Worm (Caenorhabditis elegans): ENCODE measurements around the gene srh-82.

The srh-82 gene

DNA sequence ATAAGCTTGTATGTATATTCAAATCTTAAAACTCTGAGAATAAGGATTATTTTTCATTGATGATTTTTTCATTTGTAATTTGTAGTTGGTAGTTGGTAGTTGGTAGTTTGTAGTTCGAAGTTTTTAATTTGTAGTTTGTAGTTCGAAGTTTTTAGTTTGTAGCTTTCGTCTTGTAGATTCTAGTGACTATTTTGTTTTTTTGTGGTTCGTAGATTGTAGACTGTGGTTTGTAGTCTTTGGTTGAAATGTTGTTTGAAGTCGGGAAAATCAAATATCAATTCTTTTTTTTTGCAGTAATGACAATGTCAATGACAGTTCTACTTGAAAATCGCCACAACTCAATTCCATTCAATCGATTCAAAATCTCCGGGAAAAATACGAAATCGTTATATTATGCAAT, 800 bp downstream of the srh-82 start:
- TF ChIP-seq Y53G8AR.9 (GFP tag; conservative IDR thresholded peaks at IDR 0.05) (no peak), mel-28 (tag; optimal IDR thresholded peaks at IDR 0.05; ENCODE audit: borderline replicate concordance) (no peak), athp-1 (tag; optimal IDR thresholded peaks at IDR 0.05) (no peak), T26A5.8 (tag; optimal IDR thresholded peaks at IDR 0.05) (no peak), zfh-2 (GFP tag; conservative IDR thresholded peaks at IDR 0.05) (no peak), xnd-1 (tag; optimal IDR thresholded peaks at IDR 0.05) (no peak), ztf-22 (GFP tag; optimal IDR thresholded peaks at IDR 0.05) (no peak), repo-1 (tag; optimal IDR thresholded peaks at IDR 0.05) (no peak), nhr-90 (tag; optimal IDR thresholded peaks at IDR 0.05) (no peak), cebp-1 (GFP tag; IDR thresholded peaks at IDR 0.05) (no peak), cebp-1 (tag; optimal IDR thresholded peaks at IDR 0.05) (no peak)

DNA sequence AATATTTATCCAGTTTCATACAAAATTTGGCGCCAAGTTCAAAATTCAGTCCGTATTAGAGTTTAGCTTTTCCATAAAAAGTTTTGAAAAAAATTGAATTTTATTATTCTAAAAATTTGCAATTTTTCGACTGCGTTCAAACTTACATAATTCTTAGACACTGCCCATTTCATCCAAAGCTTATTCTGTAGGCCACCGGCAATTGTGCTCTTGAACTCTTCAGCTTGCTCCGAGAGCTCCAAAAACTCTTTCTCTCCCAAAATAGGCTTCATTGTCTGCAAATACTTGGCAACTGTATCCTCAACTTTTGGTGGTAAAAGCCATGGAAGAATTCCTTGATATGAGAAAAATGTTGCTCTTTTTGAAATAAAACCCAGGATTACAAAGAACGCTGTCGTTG, 5.2 kb downstream of the srh-82 start:
- no peak for TF ChIP-seq madf-8 (GFP tag; conservative IDR thresholded peaks at IDR 0.05)
- TF ChIP-seq Y95B8A.8 (GFP tag; IDR thresholded peaks at IDR 0.05), result no peak
- TF ChIP-seq B0261.1 (tag; optimal IDR thresholded peaks at IDR 0.05), result no peak
- no peak for TF ChIP-seq ceh-79 (tag; optimal IDR thresholded peaks at IDR 0.05)
- no peak for TF ChIP-seq ztf-6 (GFP tag; IDR thresholded peaks at IDR 0.05)
- TF ChIP-seq nhr-27 (tag; optimal IDR thresholded peaks at IDR 0.05), result no peak
- TF ChIP-seq nhr-80 (tag; optimal IDR thresholded peaks at IDR 0.05), result no peak
- no peak for TF ChIP-seq F55B11.4 (tag; optimal IDR thresholded peaks at IDR 0.05; ENCODE audit: borderline replicate concordance, insufficient read depth)
- TF ChIP-seq nhr-179 (tag; optimal IDR thresholded peaks at IDR 0.05), result no peak
- no peak for TF ChIP-seq lin-40 (tag; optimal IDR thresholded peaks at IDR 0.05)
- TF ChIP-seq sdz-38 (tag; optimal IDR thresholded peaks at IDR 0.05), result no peak
- no peak for TF ChIP-seq hmg-20 (GFP tag; IDR thresholded peaks at IDR 0.05)
- no peak for TF ChIP-seq egl-44 (GFP tag; IDR thresholded peaks at IDR 0.05)
- no peak for TF ChIP-seq sptf-2 (GFP tag; optimal IDR thresholded peaks at IDR 0.05)
- no peak for TF ChIP-seq hrde-1 (tag; optimal IDR thresholded peaks at IDR 0.05; ENCODE audit: borderline replicate concordance)
- TF ChIP-seq F22D6.2 (tag; optimal IDR thresholded peaks at IDR 0.05), result no peak

- TF ChIP-seq nhr-80 (tag; optimal IDR thresholded peaks at IDR 0.05) (peak; percentile 73), snpc-4 (GFP tag; optimal IDR thresholded peaks at IDR 0.05) (no peak), snpc-4 (tag; optimal IDR thresholded peaks at IDR 0.05) (no peak), hmg-20 (GFP tag; IDR thresholded peaks at IDR 0.05) (no peak), F49E8.2 (tag; optimal IDR thresholded peaks at IDR 0.05; ENCODE audit: insufficient read depth) (no peak)
Measured at ce11 chrV:151310-151709, 6.4 kb downstream of the srh-82 start, which contains the start of gene W03F9.4. Gene W03F9.4, minus strand, starts transcription at chrV:151388.

- peak; percentile 62; the same call in 1 of the 2 replicates for TF ChIP-seq egrh-3 (GFP tag; IDR thresholded peaks at IDR 0.05)
- peak; percentile 87 for TF ChIP-seq zfh-2 (GFP tag; conservative IDR thresholded peaks at IDR 0.05)
- no peak for TF ChIP-seq hlh-12 (tag; optimal IDR thresholded peaks at IDR 0.05)
Measured at ce11 chrV:152156-152555, 7.3 kb downstream of the srh-82 start.

DNA sequence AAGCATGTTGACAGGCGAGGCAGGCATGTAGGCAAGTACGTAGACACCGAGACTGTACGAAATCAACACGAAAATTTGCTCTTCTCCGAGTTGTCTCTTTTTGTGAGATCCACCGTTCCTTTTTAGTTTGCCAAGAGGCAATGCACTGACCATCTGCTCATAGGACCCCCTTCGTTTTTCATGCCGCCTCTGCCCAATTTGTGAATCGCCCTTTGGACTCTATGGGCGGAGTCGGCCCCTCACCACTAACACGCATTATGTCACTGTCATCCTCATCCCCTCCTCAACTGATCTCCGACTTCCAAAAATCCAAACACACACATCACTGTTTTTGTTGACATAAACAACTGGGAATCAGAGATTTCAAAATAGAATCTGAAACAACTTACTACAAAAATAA, 9.0 kb downstream of the srh-82 start:
- no peak for TF ChIP-seq F55B11.4 (tag; optimal IDR thresholded peaks at IDR 0.05; ENCODE audit: borderline replicate concordance, insufficient read depth)
- TF ChIP-seq C17E4.6 (GFP tag; IDR thresholded peaks at IDR 0.05), result no peak
- no peak for TF ChIP-seq lin-26 (GFP tag; IDR thresholded peaks at IDR 0.05)
- no peak for TF ChIP-seq madf-8 (GFP tag; conservative IDR thresholded peaks at IDR 0.05)
- TF ChIP-seq B0261.1 (tag; optimal IDR thresholded peaks at IDR 0.05), result no peak
- no peak for TF ChIP-seq snpc-1.3 (tag; optimal IDR thresholded peaks at IDR 0.05; ENCODE audit: insufficient read depth)
- TF ChIP-seq F49E8.2 (tag; optimal IDR thresholded peaks at IDR 0.05; ENCODE audit: insufficient read depth), result no peak
- TF ChIP-seq ceh-40 (GFP tag; IDR thresholded peaks at IDR 0.05), result no peak

All from whole organism, young adult.